Worm (Caenorhabditis elegans): ENCODE data around the gene F14H3.5.

- TF ChIP-seq elt-3 (tag; optimal IDR thresholded peaks at IDR 0.05): no peak
- peak; percentile 2 for TF ChIP-seq pqm-1 (tag; optimal IDR thresholded peaks at IDR 0.05)
- no peak for TF ChIP-seq unc-62 (GFP tag; optimal IDR thresholded peaks at IDR 0.05)
- TF ChIP-seq nhr-237 (tag; optimal IDR thresholded peaks at IDR 0.05): no peak
- no peak for TF ChIP-seq ZK546.5 (tag; optimal IDR thresholded peaks at IDR 0.05)
- TF ChIP-seq elt-2 (tag; optimal IDR thresholded peaks at IDR 0.05): no peak
- no peak for TF ChIP-seq tbx-2 (tag; optimal IDR thresholded peaks at IDR 0.05)
Observed at ce11 chrV:16099441-16099840, 42.6 kb upstream of the F14H3.5 start, which contains the start of gene str-7.

Measured in whole organism, L3 larva.